Fruit fly (Drosophila melanogaster): ENCODE results near the gene Miro.

The Miro gene

DNA sequence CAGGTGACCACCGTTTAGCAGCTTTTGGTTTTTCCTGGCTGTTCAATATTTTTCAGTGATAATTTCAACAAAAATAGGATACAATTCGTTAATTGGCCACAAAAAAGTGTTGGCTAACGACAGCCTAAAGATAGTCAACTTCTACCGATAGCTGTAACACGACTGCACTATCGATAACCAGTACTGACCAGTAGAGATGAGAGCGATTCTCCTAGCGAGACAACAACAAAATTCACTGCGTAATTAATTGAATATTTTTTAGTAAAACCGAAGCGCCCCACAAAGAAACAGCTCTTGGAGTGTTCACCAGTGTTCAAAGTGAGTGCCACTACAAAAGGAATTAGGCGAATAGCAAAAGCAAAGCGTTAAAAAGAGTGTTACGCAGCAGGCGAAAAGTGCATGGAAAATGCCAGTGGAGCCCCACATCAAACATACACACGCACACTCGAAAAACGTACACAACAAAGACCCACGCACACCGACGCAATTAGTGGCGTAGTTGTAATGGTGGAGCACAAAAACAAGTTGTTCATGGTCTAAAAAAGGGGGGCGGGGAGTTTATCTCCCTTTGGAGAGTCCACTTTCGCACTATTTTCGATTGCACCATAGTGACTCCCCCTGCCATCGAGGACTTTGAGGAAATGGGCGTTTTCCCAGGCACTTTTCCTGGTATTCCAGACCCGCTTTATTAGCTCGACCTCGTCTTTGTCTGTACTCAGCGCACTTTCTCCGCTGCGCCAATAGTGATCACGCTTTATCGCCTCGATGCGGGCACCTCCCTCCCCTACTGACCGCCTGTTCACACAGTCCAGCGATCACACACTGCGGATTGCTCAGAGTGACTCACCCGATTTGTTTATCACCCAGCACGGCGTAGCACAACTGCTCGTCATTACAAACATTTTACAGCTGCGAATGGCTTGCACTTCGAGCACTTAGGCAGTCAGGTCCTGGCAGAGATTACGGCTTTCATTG is 45.5 kb downstream of the Miro start, which contains the start of the genes Epp and Rab7:
Gene Epp (minus strand): TSS at position 94 of the 975 bp plus-strand sequence.
Gene Rab7 (plus strand): TSS at position 186 of the 975 bp plus-strand sequence.
- peak; percentile 52 for TF ChIP-seq CG17801 (GFP tag; optimal IDR thresholded peaks at IDR 0.05; ENCODE audit: partially characterized antibody)

- no peak for TF ChIP-seq CG17801 (GFP tag; optimal IDR thresholded peaks at IDR 0.05; ENCODE audit: partially characterized antibody)
Observed at dm6 chr3R:23991364-23991763, 47.3 kb downstream of the Miro start.

DNA sequence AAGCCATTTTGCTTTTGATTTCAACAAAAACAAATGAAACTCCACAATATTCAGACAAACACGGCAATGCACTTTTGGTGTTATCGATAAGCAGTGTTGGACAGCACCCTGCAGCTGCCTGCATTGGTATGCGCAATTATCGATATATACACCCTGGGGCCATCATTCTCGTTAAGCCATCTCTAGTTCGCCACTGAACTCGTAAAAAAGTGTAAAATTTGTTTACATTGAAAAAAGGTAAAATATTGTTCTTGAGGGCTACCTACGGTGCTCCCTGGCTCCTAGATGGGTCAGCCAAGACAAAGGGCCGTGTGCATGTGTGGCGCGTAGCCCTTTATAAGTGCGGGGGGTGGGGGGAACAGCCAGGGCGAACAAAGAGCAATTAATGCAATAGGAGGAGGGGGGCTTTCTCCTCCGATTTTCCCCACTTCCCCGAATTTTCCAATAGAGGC is 52.1 kb downstream of the Miro start, which contains the start of the genes CG13603 and CG5902:
Gene CG13603 (minus strand): TSS at position 91 of the 452 bp plus-strand sequence.
Gene CG5902 (plus strand): TSS at position 164 of the 452 bp plus-strand sequence.
- TF ChIP-seq CG17801 (GFP tag; optimal IDR thresholded peaks at IDR 0.05; ENCODE audit: partially characterized antibody) = peak; percentile 75
